Fruit fly (Drosophila melanogaster) whole organism, embryonic: ENCODE measurements around the gene CG3097.

ENCODE experiments used
- Aef1 ChIP-seq: fragments of 200-800 bp; sonication (Bioruptor generic); IDR thresholded peaks from 3 replicates; pipeline ENCODE4 v1.3.6; 2022; ENCODE audit warnings: missing biosample characterization, missing genetic modification characterization
- CG10366 ChIP-seq: fragments of 200-800 bp; sonication (Bioruptor generic); IDR thresholded peaks from 2 replicates; pipeline ENCODE4 v1.3.6; 2022; ENCODE audit warnings: missing biosample characterization, missing genetic modification characterization
- CG10462 ChIP-seq: fragments of 200-800 bp; sonication (Bioruptor generic); optimal IDR thresholded peaks from 2 replicates; lab custom pipeline; 2016; ENCODE audit warnings: missing biosample characterization, missing genetic modification characterization
- CG10654 ChIP-seq: fragments of 200-800 bp; sonication (Bioruptor generic); optimal IDR thresholded peaks from 2 replicates; lab custom pipeline; 2016; ENCODE audit warnings: missing biosample characterization, missing genetic modification characterization
- CG1233 ChIP-seq: fragments of 200-800 bp; sonication (Bioruptor generic); optimal IDR thresholded peaks from 4 replicates; lab custom pipeline; 2018; ENCODE audit warnings: missing biosample characterization, mild to moderate bottlenecking, missing genetic modification characterization
- CG12769 ChIP-seq: fragments of 200-800 bp; sonication (Bioruptor generic); optimal IDR thresholded peaks from 2 replicates; lab custom pipeline; 2019; ENCODE audit warnings: missing biosample characterization, mild to moderate bottlenecking, missing genetic modification characterization, moderate library complexity
- CG13287 ChIP-seq: fragments of 200-800 bp; sonication (Bioruptor generic); IDR thresholded peaks from 2 replicates; pipeline ENCODE4 v1.3.6; 2022; ENCODE audit warnings: missing biosample characterization, missing genetic modification characterization; ENCODE audit not compliant: partially characterized antibody
- CG13424 ChIP-seq: fragments of 200-800 bp; sonication (Bioruptor generic); optimal IDR thresholded peaks from 2 replicates; lab custom pipeline; 2019; ENCODE audit warnings: missing biosample characterization, mild to moderate bottlenecking, missing genetic modification characterization, moderate library complexity
- CG14014 ChIP-seq: fragments of 200-800 bp; sonication (Bioruptor generic); IDR thresholded peaks from 2 replicates; pipeline ENCODE4 v1.3.6; 2022; ENCODE audit warnings: missing biosample characterization, missing genetic modification characterization
- CG15073 ChIP-seq: fragments of 200-800 bp; sonication (Bioruptor generic); optimal IDR thresholded peaks from 2 replicates; lab custom pipeline; 2016; ENCODE audit warnings: missing biosample characterization, missing genetic modification characterization
- CG1602 ChIP-seq: fragments of 200-800 bp; sonication (Bioruptor generic); optimal IDR thresholded peaks from 3 replicates; lab custom pipeline; 2016; ENCODE audit warnings: missing biosample characterization, missing genetic modification characterization
- CG1603 ChIP-seq: fragments of 200-800 bp; sonication (Bioruptor generic); optimal IDR thresholded peaks from 2 replicates; lab custom pipeline; 2019; ENCODE audit warnings: missing biosample characterization, mild to moderate bottlenecking, missing genetic modification characterization, moderate library complexity
- CG17568 ChIP-seq: fragments of 200-800 bp; sonication (Bioruptor generic); optimal IDR thresholded peaks from 2 replicates; lab custom pipeline; 2018; ENCODE audit warnings: missing biosample characterization, mild to moderate bottlenecking, missing genetic modification characterization, moderate library complexity
- CG3065 ChIP-seq: fragments of 200-800 bp; sonication (Bioruptor generic); optimal IDR thresholded peaks from 2 replicates; lab custom pipeline; 2016; ENCODE audit warnings: missing biosample characterization, missing genetic modification characterization
- CG31365 ChIP-seq: fragments of 200-800 bp; sonication (Bioruptor generic); optimal IDR thresholded peaks from 2 replicates; lab custom pipeline; 2018; ENCODE audit warnings: missing biosample characterization, mild to moderate bottlenecking, missing genetic modification characterization
- CG3407 ChIP-seq: fragments of 200-800 bp; sonication (Bioruptor generic); optimal IDR thresholded peaks from 2 replicates; lab custom pipeline; 2018; ENCODE audit warnings: missing biosample characterization, mild to moderate bottlenecking, missing genetic modification characterization
- CG4282 ChIP-seq: fragments of 200-800 bp; sonication (Bioruptor generic); optimal IDR thresholded peaks from 2 replicates; lab custom pipeline; 2016; ENCODE audit warnings: missing biosample characterization, missing genetic modification characterization
- CG6254 ChIP-seq: fragments of 200-800 bp; sonication (Bioruptor generic); optimal IDR thresholded peaks from 3 replicates; lab custom pipeline; 2017; ENCODE audit warnings: mild to moderate bottlenecking, missing biosample characterization, missing genetic modification reagents, missing genetic modification characterization
- CG6813 ChIP-seq: fragments of 200-800 bp; sonication (Bioruptor generic); optimal IDR thresholded peaks from 2 replicates; lab custom pipeline; 2017; ENCODE audit warnings: missing biosample characterization, missing genetic modification characterization, mild to moderate bottlenecking, moderate library complexity, missing genetic modification reagents
- CG8765 ChIP-seq: fragments of 200-800 bp; sonication (Bioruptor generic); IDR thresholded peaks from 2 replicates; pipeline ENCODE4 v1.3.6; 2022; ENCODE audit warnings: missing biosample characterization, missing genetic modification characterization
- CG9609 ChIP-seq: fragments of 200-800 bp; sonication (Bioruptor generic); optimal IDR thresholded peaks from 3 replicates; lab custom pipeline; 2016; ENCODE audit warnings: missing biosample characterization, missing genetic modification characterization
- CHES-1-like ChIP-seq: fragments of 200-800 bp; sonication (Bioruptor generic); optimal IDR thresholded peaks from 2 replicates; lab custom pipeline; 2016; ENCODE audit warnings: missing biosample characterization, missing genetic modification characterization
- Gug ChIP-seq: fragments of 200-800 bp; sonication (Bioruptor generic); IDR thresholded peaks from 4 replicates; pipeline ENCODE4 v1.3.6; 2022; ENCODE audit warnings: missing biosample characterization, missing genetic modification characterization
- Hsf ChIP-seq: fragments of 200-800 bp; sonication (Bioruptor generic); optimal IDR thresholded peaks from 3 replicates; lab custom pipeline; 2016; ENCODE audit warnings: missing biosample characterization, missing genetic modification characterization
- Lhr ChIP-seq: fragments of 200-800 bp; sonication (Bioruptor generic); optimal IDR thresholded peaks from 3 replicates; lab custom pipeline; 2017; ENCODE audit warnings: mild to moderate bottlenecking, missing biosample characterization, missing genetic modification reagents, missing genetic modification characterization
- Mad ChIP-seq: fragments of 200-800 bp; sonication (Bioruptor generic); optimal IDR thresholded peaks from 2 replicates; lab custom pipeline; 2016; ENCODE audit warnings: missing biosample characterization, missing genetic modification characterization
- NC2α ChIP-seq: fragments of 200-800 bp; sonication (Bioruptor generic); optimal IDR thresholded peaks from 2 replicates; lab custom pipeline; 2016; ENCODE audit warnings: missing biosample characterization, missing genetic modification characterization
- Sox100B ChIP-seq: fragments of 200-800 bp; sonication (Bioruptor generic); optimal IDR thresholded peaks from 3 replicates; lab custom pipeline; 2018; ENCODE audit warnings: missing biosample characterization, mild to moderate bottlenecking, missing genetic modification characterization
- Sry-β ChIP-seq: fragments of 200-800 bp; sonication (Bioruptor generic); optimal IDR thresholded peaks from 2 replicates; lab custom pipeline; 2018; ENCODE audit warnings: missing biosample characterization, mild to moderate bottlenecking, missing genetic modification characterization, moderate library complexity
- Tbp ChIP-seq: fragments of >200 bp; optimal IDR thresholded peaks from 2 replicates; lab custom pipeline; 2018; ENCODE audit warnings: missing biosample characterization, missing genetic modification characterization
- bsh ChIP-seq, 2 experiments: fragments of 200-800 bp; sonication (Bioruptor generic); optimal IDR thresholded peaks; 2 replicates each; lab custom pipeline; 2017 to 2018; ENCODE audit warnings: mild to moderate bottlenecking in 2 of 2, missing biosample characterization in 2 of 2, missing genetic modification characterization in 2 of 2, moderate library complexity in 1 of 2
- ci ChIP-seq: fragments of 200-800 bp; sonication (Bioruptor generic); IDR thresholded peaks from 3 replicates; pipeline ENCODE4 v1.3.6; 2022; ENCODE audit warnings: missing biosample characterization, missing genetic modification characterization
- dpn ChIP-seq, 2 experiments: fragments of 200-800 bp; sonication (Bioruptor generic); optimal IDR thresholded peaks; 3 replicates each; lab custom pipeline; 2016; ENCODE audit warnings: missing biosample characterization in 2 of 2, missing genetic modification characterization in 2 of 2
- emc ChIP-seq: fragments of 200-800 bp; sonication (Bioruptor generic); optimal IDR thresholded peaks from 2 replicates; lab custom pipeline; 2016; ENCODE audit warnings: missing biosample characterization, missing genetic modification characterization
- en ChIP-seq: fragments of 200-800 bp; sonication (Bioruptor generic); optimal IDR thresholded peaks from 2 replicates; lab custom pipeline; 2016; ENCODE audit warnings: missing biosample characterization, missing genetic modification characterization
- ewg ChIP-seq: fragments of 200-800 bp; sonication (Bioruptor generic); optimal IDR thresholded peaks from 3 replicates; lab custom pipeline; 2017; ENCODE audit warnings: mild to moderate bottlenecking, missing biosample characterization, missing genetic modification reagents, missing genetic modification characterization
- fd3F ChIP-seq: fragments of 200-800 bp; sonication (Bioruptor generic); optimal IDR thresholded peaks from 2 replicates; lab custom pipeline; 2018; ENCODE audit warnings: missing biosample characterization, mild to moderate bottlenecking, missing genetic modification characterization, moderate library complexity
- fd96Cb ChIP-seq: fragments of 200-800 bp; sonication (Bioruptor generic); optimal IDR thresholded peaks from 2 replicates; lab custom pipeline; 2018; ENCODE audit warnings: missing biosample characterization, mild to moderate bottlenecking, missing genetic modification characterization, moderate library complexity
- hkb ChIP-seq, 2 experiments: fragments of 200-800 bp in 1 of 2; fragments of >200 bp in 1 of 2; sonication (Bioruptor generic) in 1 of 2; IDR thresholded peaks in 1 of 2; optimal IDR thresholded peaks in 1 of 2; 2 replicates each; pipeline versions ENCODE4 v1.3.6 to Lab custom; 2017 to 2022; ENCODE audit warnings: missing biosample characterization in 1 of 2, missing genetic modification characterization in 1 of 2
- hth ChIP-seq: fragments of >200 bp; optimal IDR thresholded peaks from 2 replicates; lab custom pipeline; 2017; ENCODE audit warnings: inconsistent platforms
- jing ChIP-seq: fragments of 200-800 bp; sonication (Bioruptor generic); optimal IDR thresholded peaks from 2 replicates; lab custom pipeline; 2018; ENCODE audit warnings: missing biosample characterization, mild to moderate bottlenecking, missing genetic modification characterization
- kay ChIP-seq: fragments of 200-800 bp; sonication (Bioruptor generic); optimal IDR thresholded peaks from 2 replicates; lab custom pipeline; 2016; ENCODE audit warnings: missing biosample characterization, missing genetic modification characterization
- knrl ChIP-seq: fragments of 200-800 bp; sonication (Bioruptor generic); IDR thresholded peaks from 3 replicates; pipeline ENCODE4 v1.3.6; 2022; ENCODE audit warnings: missing biosample characterization, missing genetic modification characterization; ENCODE audit not compliant: partially characterized antibody
- lola ChIP-seq, 3 experiments: fragments of >200 bp in 2 of 3; fragments of 200-800 bp in 1 of 3; sonication (Bioruptor generic) in 1 of 3; optimal IDR thresholded peaks; 2 replicates each; lab custom pipeline; 2017 to 2019; ENCODE audit warnings: missing biosample characterization in 3 of 3, missing genetic modification characterization in 3 of 3, mild to moderate bottlenecking in 1 of 3, moderate library complexity in 1 of 3
- oc ChIP-seq: fragments of 200-800 bp; sonication (Bioruptor generic); optimal IDR thresholded peaks from 2 replicates; lab custom pipeline; 2018; ENCODE audit warnings: missing biosample characterization, mild to moderate bottlenecking, missing genetic modification characterization, moderate library complexity
- pnt ChIP-seq: fragments of 200-800 bp; sonication (Bioruptor generic); optimal IDR thresholded peaks from 3 replicates; lab custom pipeline; 2016; ENCODE audit warnings: missing biosample characterization, missing genetic modification characterization
- run ChIP-seq: fragments of 200-800 bp; sonication (Bioruptor generic); optimal IDR thresholded peaks from 3 replicates; lab custom pipeline; 2018; ENCODE audit warnings: missing biosample characterization, mild to moderate bottlenecking, missing genetic modification characterization
- sr ChIP-seq: fragments of 200-800 bp; sonication (Bioruptor generic); IDR thresholded peaks from 3 replicates; pipeline ENCODE4 v1.3.6; 2022; ENCODE audit warnings: missing biosample characterization, missing genetic modification characterization
- ssp ChIP-seq: fragments of 200-800 bp; sonication (Bioruptor generic); IDR thresholded peaks from 2 replicates; pipeline ENCODE4 v1.3.6; 2022; ENCODE audit warnings: missing biosample characterization, missing genetic modification characterization
- usp ChIP-seq: fragments of >200 bp; optimal IDR thresholded peaks from 2 replicates; lab custom pipeline; 2017; ENCODE audit warnings: missing biosample characterization, missing genetic modification characterization

Gene CG3097

dm6 chrX:5718476-5719012, 52.0 kb downstream of the CG3097 start (continued):
- TF ChIP-seq Tbp (GFP tag; lab: Kevin White, UChicago) (no peak), CHES-1-like (GFP tag; lab: Kevin White, UChicago) (no peak), fd96Cb (tag; lab: Kevin White, UChicago) (peak; percentile 19), CG10462 (no peak), CG1233 (GFP tag; lab: Kevin White, UChicago) (peak; percentile 37), ssp (GFP tag; lab: Robert Waterston, UW) (no peak), bsh (GFP tag; optimal IDR thresholded peaks at IDR 0.05; lab: Kevin White, UChicago) (peak in 1 of 2 experiments; percentile 33), CG4282 (GFP tag; lab: Kevin White, UChicago) (no peak), CG14014 (GFP tag; lab: Robert Waterston, UW) (peak; percentile 84), CG15073 (GFP tag; lab: Kevin White, UChicago) (no peak), CG12769 (tag; lab: Kevin White, UChicago) (peak; percentile 66), CG3407 (GFP tag; lab: Kevin White, UChicago) (no peak), jing (GFP tag; lab: Kevin White, UChicago) (no peak), CG31365 (tag; lab: Kevin White, UChicago) (no peak), pnt (GFP tag; lab: Kevin White, UChicago) (no peak), CG9609 (GFP tag; lab: Kevin White, UChicago) (no peak), emc (no peak), CG13287 (GFP tag; lab: Robert Waterston, UW) (no peak), CG6254 (GFP tag; lab: Kevin White, UChicago) (no peak), CG8765 (GFP tag; lab: Robert Waterston, UW) (no peak), kay (GFP tag; lab: Kevin White, UChicago) (no peak), hkb (optimal IDR thresholded peaks at IDR 0.05; lab: Kevin White, UChicago) (no peak), hkb (GFP tag; IDR thresholded peaks at IDR 0.05; lab: Robert Waterston, UW) (peak; percentile 64; the same call in 1 of the 2 replicates), CG1603 (tag; lab: Kevin White, UChicago) (peak; percentile 4), knrl (GFP tag; lab: Robert Waterston, UW) (no peak), CG1602 (no peak), NC2α (GFP tag; lab: Kevin White, UChicago) (no peak), CG3065 (GFP tag; lab: Kevin White, UChicago) (no peak), Aef1 (GFP tag; lab: Robert Waterston, UW) (peak; percentile 58; the same call in 2 of the 3 replicates), oc (tag; lab: Kevin White, UChicago) (no peak), en (GFP tag; lab: Kevin White, UChicago) (no peak), CG13424 (tag; lab: Kevin White, UChicago) (peak; percentile 62), CG6813 (GFP tag; lab: Kevin White, UChicago) (peak; percentile 33), ewg (GFP tag; lab: Kevin White, UChicago) (no peak), CG10366 (peak; percentile 66), Mad (GFP tag; lab: Kevin White, UChicago) (no peak), dpn (GFP tag; optimal IDR thresholded peaks at IDR 0.05; lab: Kevin White, UChicago) (peak in 1 of 2 experiments; percentile 49), hth (lab: Kevin White, UChicago) (no peak), lola (GFP tag; optimal IDR thresholded peaks at IDR 0.05; lab: Kevin White, UChicago) (no peak), Hsf (GFP tag; lab: Kevin White, UChicago) (no peak), CG17568 (GFP tag; lab: Kevin White, UChicago) (peak; percentile 52), run (tag; lab: Kevin White, UChicago) (peak; percentile 1), Sox100B (GFP tag; lab: Kevin White, UChicago) (no peak), Sry-β (no peak), CG10654 (GFP tag; lab: Kevin White, UChicago) (no peak), usp (no peak), fd3F (GFP tag; lab: Kevin White, UChicago) (peak; percentile 81), Gug (peak; percentile 66; the same call in 2 of the 4 replicates), sr (GFP tag; lab: Robert Waterston, UW) (no peak), Lhr (GFP tag; lab: Kevin White, UChicago) (no peak), ci (GFP tag; lab: Robert Waterston, UW) (peak; percentile 63; the same call in 1 of the 3 replicates)
